Worm (Caenorhabditis elegans) whole organism, mixed stage, embryonic: ENCODE measurements around the gene nhx-4.

ENCODE experiments used
- flh-1 ChIP-seq: fragments of 200-800 bp; sonication (Bioruptor generic); optimal IDR thresholded peaks from 2 replicates; lab custom pipeline; 2018; ENCODE audit warnings: mild to moderate bottlenecking, missing genetic modification characterization, moderate library complexity, missing compliant biosample characterization
- lin-13 ChIP-seq: fragments of 150-350 bp; optimal IDR thresholded peaks from 2 replicates; lab custom pipeline; 2014; ENCODE audit warnings: missing biosample characterization, missing genetic modification characterization
- nhr-12 ChIP-seq: fragments of 150-350 bp; optimal IDR thresholded peaks from 2 replicates; lab custom pipeline; 2014; ENCODE audit warnings: missing biosample characterization, missing genetic modification characterization
- nhr-237 ChIP-seq: fragments of 150-350 bp; optimal IDR thresholded peaks from 2 replicates; lab custom pipeline; 2014; ENCODE audit warnings: missing biosample characterization, missing genetic modification characterization
- nhr-28 ChIP-seq: fragments of 150-350 bp; optimal IDR thresholded peaks from 2 replicates; lab custom pipeline; 2014; ENCODE audit warnings: missing biosample characterization, missing genetic modification characterization
- pha-4 ChIP-seq: fragments of 150-350 bp; optimal IDR thresholded peaks from 2 replicates; lab custom pipeline; 2018; ENCODE audit warnings: missing biosample characterization, missing genetic modification reagents, missing genetic modification characterization
- snpc-4 ChIP-seq: fragments of 150-350 bp; optimal IDR thresholded peaks from 2 replicates; lab custom pipeline; 2014; ENCODE audit warnings: missing biosample characterization, missing genetic modification characterization
- unc-39 ChIP-seq: fragments of 150-350 bp; optimal IDR thresholded peaks from 2 replicates; lab custom pipeline; 2014; ENCODE audit warnings: missing biosample characterization, missing genetic modification characterization
- unc-62 ChIP-seq: fragments of 150-350 bp; optimal IDR thresholded peaks from 2 replicates; lab custom pipeline; 2014; ENCODE audit warnings: missing biosample characterization, missing genetic modification reagents, missing genetic modification characterization

- no peak for TF ChIP-seq nhr-12 (tag; lab: Kevin White, UChicago)
- no peak for TF ChIP-seq snpc-4
- TF ChIP-seq lin-13, result no peak
- no peak for TF ChIP-seq unc-62 (GFP tag; lab: Kevin White, UChicago)
- TF ChIP-seq unc-39 (tag; lab: Kevin White, UChicago), result no peak
- no peak for TF ChIP-seq nhr-237 (tag; lab: Kevin White, UChicago)
- TF ChIP-seq flh-1 (GFP tag; lab: Kevin White, UChicago), result no peak
- TF ChIP-seq pha-4 (tag; lab: Kevin White, UChicago), result no peak
- TF ChIP-seq nhr-28 (tag; lab: Kevin White, UChicago), result no peak
These were observed 53.0 kb downstream of the nhx-4 start, which contains the start of gene F01E11.3 for ce11 chrX:6967057-6967456.
